Worm (Caenorhabditis elegans) whole organism, L3 larva: Measurements from ENCODE around the gene ZK816.1.
A peak's percentile ranks its signal among the peaks of the same experiment; 100 is the strongest.

ENCODE experiments used
- R02D3.7 ChIP-seq: fragments of 150-350 bp; optimal IDR thresholded peaks from 2 replicates; lab custom pipeline; 2014; ENCODE audit warnings: missing biosample characterization, missing genetic modification characterization
- ZK546.5 ChIP-seq: sonication (generic microtip); optimal IDR thresholded peaks from 2 replicates; lab custom pipeline; 2017; ENCODE audit warnings: missing biosample characterization, missing genetic modification characterization
- aly-2 ChIP-seq: fragments of 150-350 bp; optimal IDR thresholded peaks from 2 replicates; lab custom pipeline; 2014; ENCODE audit warnings: missing biosample characterization, missing genetic modification characterization
- ama-1 ChIP-seq: fragments of 150-350 bp; optimal IDR thresholded peaks from 2 replicates; lab custom pipeline; 2018
- ceh-28 ChIP-seq: fragments of 150-350 bp; optimal IDR thresholded peaks from 2 replicates; lab custom pipeline; 2014; ENCODE audit warnings: missing biosample characterization, missing genetic modification reagents, missing genetic modification characterization
- ceh-82 ChIP-seq: fragments of 150-350 bp; optimal IDR thresholded peaks from 2 replicates; lab custom pipeline; 2014; ENCODE audit warnings: missing biosample characterization, missing genetic modification characterization
- ceh-9 ChIP-seq: sonication (generic microtip); optimal IDR thresholded peaks from 2 replicates; lab custom pipeline; 2018; ENCODE audit warnings: missing biosample characterization, missing genetic modification characterization
- daf-12 ChIP-seq: fragments of 150-350 bp; optimal IDR thresholded peaks from 2 replicates; lab custom pipeline; 2014; ENCODE audit warnings: missing biosample characterization, missing genetic modification reagents, missing genetic modification characterization
- egl-27 ChIP-seq: sonication (generic microtip); optimal IDR thresholded peaks from 4 replicates; lab custom pipeline; 2017; ENCODE audit warnings: missing biosample characterization, missing genetic modification reagents, missing genetic modification characterization
- elt-1 ChIP-seq: fragments of 150-350 bp; optimal IDR thresholded peaks from 2 replicates; lab custom pipeline; 2014; ENCODE audit warnings: missing biosample characterization, missing genetic modification characterization
- elt-2 ChIP-seq: sonication (generic microtip); optimal IDR thresholded peaks from 2 replicates; lab custom pipeline; 2016; ENCODE audit warnings: missing genetic modification reagents, mild to moderate bottlenecking, missing genetic modification characterization, missing compliant biosample characterization
- fkh-10 ChIP-seq: sonication (generic microtip); optimal IDR thresholded peaks from 2 replicates; lab custom pipeline; 2017; ENCODE audit warnings: missing biosample characterization, missing genetic modification reagents, missing genetic modification characterization
- fkh-2 ChIP-seq: fragments of 150-350 bp; optimal IDR thresholded peaks from 2 replicates; lab custom pipeline; 2014; ENCODE audit warnings: missing biosample characterization, missing genetic modification reagents, missing genetic modification characterization
- hmg-11 ChIP-seq: sonication (generic microtip); optimal IDR thresholded peaks from 2 replicates; lab custom pipeline; 2016; ENCODE audit warnings: missing genetic modification characterization, missing compliant biosample characterization
- lin-15B ChIP-seq: fragments of 150-350 bp; optimal IDR thresholded peaks from 2 replicates; lab custom pipeline; 2014; ENCODE audit warnings: missing biosample characterization, missing genetic modification characterization
- lin-39 ChIP-seq: fragments of 150-350 bp; optimal IDR thresholded peaks from 2 replicates; lab custom pipeline; 2018; ENCODE audit warnings: missing biosample characterization, missing genetic modification reagents, missing genetic modification characterization
- lsy-12 ChIP-seq: sonication (generic microtip); optimal IDR thresholded peaks from 2 replicates; lab custom pipeline; 2016; ENCODE audit warnings: mild to moderate bottlenecking, missing genetic modification characterization, missing compliant biosample characterization
- mml-1 ChIP-seq: fragments of 150-350 bp; sonication (generic microtip); optimal IDR thresholded peaks from 3 replicates; lab custom pipeline; 2014; ENCODE audit warnings: missing biosample characterization, missing genetic modification characterization
- nfya-1 ChIP-seq: sonication (generic microtip); optimal IDR thresholded peaks from 2 replicates; lab custom pipeline; 2017; ENCODE audit warnings: missing genetic modification characterization, mild to moderate bottlenecking, missing compliant biosample characterization, antibody characterized with exemption, moderate library complexity; ENCODE audit not compliant: insufficient read depth
- nhr-12 ChIP-seq: fragments of 150-350 bp; optimal IDR thresholded peaks from 2 replicates; lab custom pipeline; 2014; ENCODE audit warnings: missing biosample characterization, missing genetic modification characterization
- nhr-23 ChIP-seq: fragments of 150-350 bp; optimal IDR thresholded peaks from 2 replicates; lab custom pipeline; 2014; ENCODE audit warnings: missing biosample characterization, missing genetic modification reagents, missing genetic modification characterization
- nhr-237 ChIP-seq: fragments of 150-350 bp; optimal IDR thresholded peaks from 2 replicates; lab custom pipeline; 2014; ENCODE audit warnings: missing biosample characterization, missing genetic modification characterization
- nhr-25 ChIP-seq: sonication (generic microtip); optimal IDR thresholded peaks from 2 replicates; lab custom pipeline; 2017; ENCODE audit warnings: missing biosample characterization, missing genetic modification characterization
- nhr-28 ChIP-seq: fragments of 150-350 bp; optimal IDR thresholded peaks from 2 replicates; lab custom pipeline; 2014; ENCODE audit warnings: missing biosample characterization, missing genetic modification characterization
- nhr-43 ChIP-seq: sonication (generic microtip); optimal IDR thresholded peaks from 2 replicates; lab custom pipeline; 2016; ENCODE audit warnings: mild to moderate bottlenecking, missing genetic modification characterization, missing compliant biosample characterization; ENCODE audit not compliant: poor library complexity, severe bottlenecking
- nhr-67 ChIP-seq: fragments of 150-350 bp; optimal IDR thresholded peaks from 2 replicates; lab custom pipeline; 2014; ENCODE audit warnings: missing biosample characterization, missing genetic modification characterization
- nhr-76 ChIP-seq: fragments of 150-350 bp; sonication (generic microtip); optimal IDR thresholded peaks from 5 replicates; lab custom pipeline; 2014; ENCODE audit warnings: missing biosample characterization, missing genetic modification characterization
- nhr-77 ChIP-seq: fragments of 150-350 bp; optimal IDR thresholded peaks from 2 replicates; lab custom pipeline; 2014; ENCODE audit warnings: missing biosample characterization, missing genetic modification characterization
- pha-4 ChIP-seq: fragments of 150-350 bp; optimal IDR thresholded peaks from 2 replicates; lab custom pipeline; 2014; ENCODE audit warnings: missing biosample characterization, missing genetic modification reagents, missing genetic modification characterization
- pqm-1 ChIP-seq: fragments of 150-350 bp; optimal IDR thresholded peaks from 2 replicates; lab custom pipeline; 2017; ENCODE audit warnings: missing biosample characterization, missing genetic modification characterization, inconsistent platforms
- sea-2 ChIP-seq: fragments of 150-350 bp; sonication (generic microtip); optimal IDR thresholded peaks from 4 replicates; lab custom pipeline; 2014; ENCODE audit warnings: missing biosample characterization, missing genetic modification reagents, missing genetic modification characterization
- skn-1 ChIP-seq: fragments of 150-350 bp; optimal IDR thresholded peaks from 2 replicates; lab custom pipeline; 2014; ENCODE audit warnings: missing biosample characterization, missing genetic modification characterization
- snpc-4 ChIP-seq: fragments of 150-350 bp; optimal IDR thresholded peaks from 2 replicates; lab custom pipeline; 2014; ENCODE audit warnings: missing biosample characterization, missing genetic modification characterization
- tbx-2 ChIP-seq: sonication (generic microtip); optimal IDR thresholded peaks from 2 replicates; lab custom pipeline; 2016; ENCODE audit warnings: mild to moderate bottlenecking, missing genetic modification characterization, missing compliant biosample characterization
- unc-39 ChIP-seq: sonication (generic microtip); optimal IDR thresholded peaks from 4 replicates; lab custom pipeline; 2017; ENCODE audit warnings: missing biosample characterization, missing genetic modification characterization
- unc-62 ChIP-seq: fragments of 150-350 bp; sonication (generic microtip); optimal IDR thresholded peaks from 4 replicates; lab custom pipeline; 2014; ENCODE audit warnings: missing biosample characterization, missing genetic modification reagents, missing genetic modification characterization
- zag-1 ChIP-seq: fragments of 150-350 bp; optimal IDR thresholded peaks from 2 replicates; lab custom pipeline; 2014; ENCODE audit warnings: missing biosample characterization, missing genetic modification characterization
- ztf-11 ChIP-seq: fragments of 150-350 bp; optimal IDR thresholded peaks from 2 replicates; lab custom pipeline; 2014; ENCODE audit warnings: missing biosample characterization, missing genetic modification characterization

Gene ZK816.1

DNA sequence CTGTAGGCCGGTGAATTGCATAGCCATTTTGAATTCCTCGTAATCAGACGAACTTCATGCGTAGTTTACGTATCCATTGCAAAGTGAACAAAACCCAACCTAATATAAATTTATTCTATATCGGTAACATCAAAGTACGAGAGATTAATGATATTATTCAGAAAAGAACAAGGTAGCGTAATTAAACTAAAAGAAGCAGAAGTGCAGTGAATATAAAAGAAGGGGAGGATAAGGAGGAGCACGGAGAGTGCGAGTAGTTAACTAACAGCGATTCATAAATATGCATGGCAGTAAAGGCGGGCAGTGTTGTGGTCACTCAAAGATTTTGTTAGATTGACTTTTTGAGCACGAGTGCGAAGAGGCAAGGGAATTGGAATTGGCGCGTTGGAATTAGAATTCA, 23.1 kb downstream of the ZK816.1 start, which contains the start of gene clc-3:
clc-3 (minus strand) TSS at position 101 of the 400 bp plus-strand sequence.
- TF ChIP-seq nhr-67 (tag; lab: Kevin White, UChicago) (no peak), daf-12 (tag; lab: Kevin White, UChicago) (no peak), egl-27 (tag; lab: Kevin White, UChicago) (no peak), unc-62 (GFP tag; lab: Kevin White, UChicago) (no peak), nhr-237 (no peak), snpc-4 (tag; lab: Kevin White, UChicago) (no peak), nhr-12 (tag; lab: Kevin White, UChicago) (no peak), sea-2 (GFP tag; lab: Kevin White, UChicago) (no peak), skn-1 (tag; lab: Kevin White, UChicago) (no peak), elt-1 (tag; lab: Kevin White, UChicago) (no peak), nhr-28 (no peak), elt-2 (tag; lab: Kevin White, UChicago) (no peak), nhr-76 (no peak), fkh-10 (GFP tag; lab: Kevin White, UChicago) (no peak), aly-2 (no peak), pqm-1 (tag; lab: Kevin White, UChicago) (no peak), fkh-2 (tag; lab: Kevin White, UChicago) (no peak), nhr-23 (tag; lab: Kevin White, UChicago) (no peak), nhr-25 (tag; lab: Kevin White, UChicago) (no peak), nfya-1 (tag; lab: Kevin White, UChicago) (no peak)

DNA sequence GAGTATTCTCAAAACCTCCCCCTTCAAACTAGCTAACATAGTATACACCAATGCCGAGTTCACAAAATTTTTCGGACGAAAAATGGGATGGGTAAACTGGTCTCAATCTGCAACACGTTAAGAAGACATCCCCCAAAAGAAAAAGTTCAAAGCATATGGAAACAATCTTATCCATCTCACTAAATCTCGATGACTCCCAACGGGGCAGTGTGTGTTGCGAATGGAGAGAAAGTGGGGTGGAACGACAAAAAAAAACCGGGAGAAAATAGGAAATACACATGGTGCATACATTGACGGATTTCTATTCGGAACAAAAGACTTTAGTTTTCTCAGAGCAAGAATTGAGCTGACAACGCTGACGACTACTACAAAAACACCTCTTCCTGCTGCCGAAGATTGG, 23.8 kb downstream of the ZK816.1 start:
- no peak for TF ChIP-seq fkh-2 (tag; lab: Kevin White, UChicago)
- no peak for TF ChIP-seq unc-39 (tag; lab: Kevin White, UChicago)
- TF ChIP-seq hmg-11 (tag; lab: Kevin White, UChicago) = no peak
- no peak for TF ChIP-seq ama-1 (lab: Kevin White, UChicago)
- TF ChIP-seq lin-39 = no peak
- no peak for TF ChIP-seq ztf-11 (tag; lab: Kevin White, UChicago)
- no peak for TF ChIP-seq pqm-1 (tag; lab: Kevin White, UChicago)
- no peak for TF ChIP-seq nhr-23 (tag; lab: Kevin White, UChicago)
- TF ChIP-seq aly-2 = no peak
- TF ChIP-seq R02D3.7 (tag; lab: Kevin White, UChicago) = no peak
- TF ChIP-seq ceh-28 (tag; lab: Kevin White, UChicago) = no peak
- no peak for TF ChIP-seq ceh-82 (tag; lab: Kevin White, UChicago)
- no peak for TF ChIP-seq nhr-25 (tag; lab: Kevin White, UChicago)
- TF ChIP-seq lin-15B = no peak
- no peak for TF ChIP-seq nhr-77 (tag; lab: Kevin White, UChicago)

DNA sequence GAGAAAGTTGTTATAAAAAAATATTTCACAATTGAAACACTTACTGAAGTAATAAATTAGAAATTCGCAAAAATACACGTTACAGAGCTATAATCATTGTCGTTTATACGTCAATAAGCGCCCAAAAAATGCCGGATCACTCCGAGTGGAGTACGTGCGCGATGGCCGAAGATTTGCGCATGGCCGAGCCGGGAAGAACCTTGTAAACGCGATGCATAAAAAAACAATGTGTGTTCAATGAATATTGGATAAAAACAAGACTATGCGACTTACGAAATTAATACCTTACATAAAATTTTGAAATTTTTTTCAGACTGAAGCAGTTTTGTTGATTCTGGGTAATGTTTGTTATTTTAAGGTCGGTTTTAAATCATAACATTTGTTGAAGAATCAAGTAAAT, 27.6 kb downstream of the ZK816.1 start, which contains the start of gene sorf-1:
sorf-1 (minus strand) TSS at position 135 of the 400 bp plus-strand sequence.
- peak; percentile 23 for TF ChIP-seq lin-39
- peak; percentile 19 for TF ChIP-seq pha-4 (tag; lab: Kevin White, UChicago)
- TF ChIP-seq lsy-12 = no peak
- TF ChIP-seq mml-1 = no peak
- TF ChIP-seq nhr-25 (tag; lab: Kevin White, UChicago) = peak; percentile 11
- TF ChIP-seq nhr-43 (tag; lab: Kevin White, UChicago) = peak; percentile 18
- TF ChIP-seq nhr-28 = no peak
- peak; percentile 22 for TF ChIP-seq nfya-1 (tag; lab: Kevin White, UChicago)
- TF ChIP-seq hmg-11 (tag; lab: Kevin White, UChicago) = peak; percentile 59
- no peak for TF ChIP-seq zag-1 (tag; lab: Kevin White, UChicago)
- no peak for TF ChIP-seq fkh-10 (GFP tag; lab: Kevin White, UChicago)
- TF ChIP-seq elt-2 (tag; lab: Kevin White, UChicago) = peak; percentile 9
- no peak for TF ChIP-seq egl-27 (tag; lab: Kevin White, UChicago)
- no peak for TF ChIP-seq nhr-77 (tag; lab: Kevin White, UChicago)
- peak; percentile 1 for TF ChIP-seq lin-15B
- TF ChIP-seq ZK546.5 (tag; lab: Kevin White, UChicago) = no peak
- TF ChIP-seq nhr-23 (tag; lab: Kevin White, UChicago) = peak; percentile 11
- TF ChIP-seq tbx-2 (tag; lab: Kevin White, UChicago) = no peak
- no peak for TF ChIP-seq ceh-9 (tag; lab: Kevin White, UChicago)
